Worm (Caenorhabditis elegans) whole organism, mixed stage, embryonic: ENCODE measurements around the gene C47E12.14.

Source experiments
- M03D4.4 ChIP-seq: sonication (generic microtip); optimal IDR thresholded peaks from 2 replicates; lab custom pipeline; 2017; ENCODE audit warnings: mild to moderate bottlenecking, missing genetic modification characterization, missing compliant biosample characterization
- bed-3 ChIP-seq: fragments of 200-800 bp; sonication (Bioruptor generic); optimal IDR thresholded peaks from 3 replicates; lab custom pipeline; 2018; ENCODE audit warnings: mild to moderate bottlenecking, missing genetic modification characterization, moderate library complexity, missing compliant biosample characterization
- ceh-39 ChIP-seq: fragments of 150-350 bp; optimal IDR thresholded peaks from 2 replicates; lab custom pipeline; 2014; ENCODE audit warnings: missing biosample characterization, missing genetic modification characterization
- ceh-43 ChIP-seq: fragments of 200-800 bp; sonication (Bioruptor generic); optimal IDR thresholded peaks from 2 replicates; lab custom pipeline; 2018; ENCODE audit warnings: mild to moderate bottlenecking, missing genetic modification characterization, moderate library complexity, missing compliant biosample characterization
- ceh-83 ChIP-seq: fragments of 200-800 bp; sonication (Bioruptor generic); optimal IDR thresholded peaks from 2 replicates; lab custom pipeline; 2018; ENCODE audit warnings: mild to moderate bottlenecking, missing genetic modification characterization, missing compliant biosample characterization
- ces-1 ChIP-seq: fragments of 150-350 bp; optimal IDR thresholded peaks from 2 replicates; lab custom pipeline; 2014; ENCODE audit warnings: missing biosample characterization, missing genetic modification reagents, missing genetic modification characterization
- cnd-1 ChIP-seq: fragments of 200-800 bp; sonication (Bioruptor generic); optimal IDR thresholded peaks from 2 replicates; lab custom pipeline; 2018; ENCODE audit warnings: mild to moderate bottlenecking, missing genetic modification characterization, missing compliant biosample characterization
- drap-1 ChIP-seq: fragments of 200-800 bp; sonication (Bioruptor generic); optimal IDR thresholded peaks from 3 replicates; lab custom pipeline; 2018; ENCODE audit warnings: mild to moderate bottlenecking, missing genetic modification characterization, missing compliant biosample characterization
- elt-1 ChIP-seq: sonication (generic microtip); optimal IDR thresholded peaks from 2 replicates; lab custom pipeline; 2017; ENCODE audit warnings: missing genetic modification characterization, mild to moderate bottlenecking, missing compliant biosample characterization, antibody characterized with exemption, moderate library complexity, borderline replicate concordance; ENCODE audit not compliant: insufficient read depth
- elt-3 ChIP-seq: fragments of 150-350 bp; optimal IDR thresholded peaks from 2 replicates; lab custom pipeline; 2014; ENCODE audit warnings: missing biosample characterization, missing genetic modification characterization
- flh-1 ChIP-seq: fragments of 200-800 bp; sonication (Bioruptor generic); optimal IDR thresholded peaks from 2 replicates; lab custom pipeline; 2018; ENCODE audit warnings: mild to moderate bottlenecking, missing genetic modification characterization, moderate library complexity, missing compliant biosample characterization
- ham-2 ChIP-seq: fragments of 200-800 bp; sonication (Bioruptor generic); optimal IDR thresholded peaks from 2 replicates; lab custom pipeline; 2018; ENCODE audit warnings: mild to moderate bottlenecking, missing genetic modification characterization, missing compliant biosample characterization
- lin-32 ChIP-seq: fragments of 200-800 bp; sonication (Bioruptor generic); optimal IDR thresholded peaks from 2 replicates; lab custom pipeline; 2018; ENCODE audit warnings: mild to moderate bottlenecking, missing genetic modification characterization, missing compliant biosample characterization
- lsy-2 ChIP-seq: fragments of 150-350 bp; optimal IDR thresholded peaks from 2 replicates; lab custom pipeline; 2014; ENCODE audit warnings: missing biosample characterization, missing genetic modification characterization
- mep-1 ChIP-seq: fragments of 150-350 bp; optimal IDR thresholded peaks from 2 replicates; lab custom pipeline; 2017; ENCODE audit warnings: missing biosample characterization, missing genetic modification reagents, missing genetic modification characterization, inconsistent platforms
- mls-2 ChIP-seq: sonication (generic microtip); optimal IDR thresholded peaks from 2 replicates; lab custom pipeline; 2016; ENCODE audit warnings: mild to moderate bottlenecking, missing genetic modification characterization, moderate library complexity, missing compliant biosample characterization
- nhr-12 ChIP-seq: fragments of 150-350 bp; optimal IDR thresholded peaks from 2 replicates; lab custom pipeline; 2014; ENCODE audit warnings: missing biosample characterization, missing genetic modification characterization
- nhr-2 ChIP-seq: fragments of 150-350 bp; optimal IDR thresholded peaks from 2 replicates; lab custom pipeline; 2014; ENCODE audit warnings: missing biosample characterization, missing genetic modification characterization
- nhr-237 ChIP-seq: fragments of 150-350 bp; optimal IDR thresholded peaks from 2 replicates; lab custom pipeline; 2014; ENCODE audit warnings: missing biosample characterization, missing genetic modification characterization
- nhr-28 ChIP-seq: fragments of 150-350 bp; optimal IDR thresholded peaks from 2 replicates; lab custom pipeline; 2014; ENCODE audit warnings: missing biosample characterization, missing genetic modification characterization
- nhr-76 ChIP-seq: sonication (generic microtip); optimal IDR thresholded peaks from 2 replicates; lab custom pipeline; 2017; ENCODE audit warnings: missing biosample characterization, missing genetic modification characterization
- pha-4 ChIP-seq: fragments of 150-350 bp; optimal IDR thresholded peaks from 2 replicates; lab custom pipeline; 2018; ENCODE audit warnings: missing biosample characterization, missing genetic modification reagents, missing genetic modification characterization
- sem-2 ChIP-seq: fragments of 200-800 bp; sonication (Bioruptor generic); optimal IDR thresholded peaks from 2 replicates; lab custom pipeline; 2018; ENCODE audit warnings: mild to moderate bottlenecking, missing genetic modification characterization, missing compliant biosample characterization
- snpc-4 ChIP-seq: fragments of 150-350 bp; optimal IDR thresholded peaks from 2 replicates; lab custom pipeline; 2014; ENCODE audit warnings: missing biosample characterization, missing genetic modification characterization
- sptf-1 ChIP-seq: sonication (generic microtip); optimal IDR thresholded peaks from 2 replicates; lab custom pipeline; 2017; ENCODE audit warnings: mild to moderate bottlenecking, missing genetic modification characterization, moderate library complexity, missing compliant biosample characterization
- tbx-8 ChIP-seq: fragments of 200-800 bp; sonication (Bioruptor generic); optimal IDR thresholded peaks from 2 replicates; lab custom pipeline; 2018; ENCODE audit warnings: mild to moderate bottlenecking, missing genetic modification characterization, moderate library complexity, missing compliant biosample characterization
- unc-39 ChIP-seq: fragments of 150-350 bp; optimal IDR thresholded peaks from 2 replicates; lab custom pipeline; 2014; ENCODE audit warnings: missing biosample characterization, missing genetic modification characterization
- unc-62 ChIP-seq: fragments of 150-350 bp; optimal IDR thresholded peaks from 2 replicates; lab custom pipeline; 2014; ENCODE audit warnings: missing biosample characterization, missing genetic modification reagents, missing genetic modification characterization
- zip-8 ChIP-seq: fragments of 150-350 bp; optimal IDR thresholded peaks from 2 replicates; lab custom pipeline; 2014; ENCODE audit warnings: missing biosample characterization, missing genetic modification characterization
- ztf-11 ChIP-seq: fragments of 150-350 bp; optimal IDR thresholded peaks from 2 replicates; lab custom pipeline; 2014; ENCODE audit warnings: missing biosample characterization, missing genetic modification characterization

C47E12.14 gene

DNA sequence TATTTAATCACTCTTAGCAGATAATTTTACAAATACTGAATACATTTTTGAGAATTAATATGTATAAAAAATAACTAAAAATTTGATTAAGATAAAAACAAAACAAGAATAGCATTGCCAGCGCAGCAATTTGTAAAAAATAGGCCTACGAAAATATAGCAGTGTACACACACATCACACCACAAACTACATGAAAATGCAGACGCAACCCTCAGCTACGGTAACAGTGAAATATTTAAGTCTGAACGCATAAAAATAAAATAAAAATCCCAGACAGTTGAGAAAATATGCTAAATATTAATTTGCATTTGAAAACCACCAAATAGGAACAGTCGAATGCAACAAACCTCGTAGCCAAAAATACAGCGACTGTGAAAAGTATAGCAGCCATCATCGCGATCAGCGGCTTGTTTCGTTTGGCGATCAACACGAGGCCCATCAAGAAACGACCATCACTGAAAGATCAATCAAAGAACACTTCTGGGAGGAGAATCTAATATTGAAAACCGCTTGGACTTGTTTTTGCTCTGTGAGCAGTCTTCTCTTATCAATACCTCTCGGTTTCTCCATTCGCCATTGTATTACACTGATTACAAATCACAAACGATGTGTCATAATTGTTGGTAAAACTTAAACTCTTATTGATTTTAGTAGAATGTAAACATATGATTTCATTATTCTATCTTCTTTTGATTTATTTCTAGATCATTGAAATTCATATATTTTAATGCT, 22.5 kb upstream of the C47E12.14 start, which contains the start of gene pyp-1:
Gene pyp-1 (minus strand): TSS at position 439 of the 732 bp plus-strand sequence.
- TF ChIP-seq lsy-2 (tag; lab: Kevin White, UChicago) (peak; percentile 54), nhr-28 (no peak), M03D4.4 (no peak), ceh-39 (no peak), nhr-237 (tag; lab: Kevin White, UChicago) (no peak), ceh-83 (GFP tag; lab: Kevin White, UChicago) (no peak), mep-1 (no peak)

- TF ChIP-seq mep-1 (no peak), nhr-12 (tag; lab: Kevin White, UChicago) (no peak), snpc-4 (no peak), ceh-43 (no peak), ceh-83 (GFP tag; lab: Kevin White, UChicago) (no peak), bed-3 (GFP tag; lab: Kevin White, UChicago) (no peak), elt-1 (no peak), unc-62 (GFP tag; lab: Kevin White, UChicago) (no peak), flh-1 (no peak), ces-1 (GFP tag; lab: Kevin White, UChicago) (no peak), pha-4 (tag; lab: Kevin White, UChicago) (no peak)
These were observed 18.8 kb upstream of the C47E12.14 start, which contains the start of gene uba-1 for ce11 chrIV:9994895-9995394. uba-1 (minus strand) TSS chrIV:9994945.

DNA sequence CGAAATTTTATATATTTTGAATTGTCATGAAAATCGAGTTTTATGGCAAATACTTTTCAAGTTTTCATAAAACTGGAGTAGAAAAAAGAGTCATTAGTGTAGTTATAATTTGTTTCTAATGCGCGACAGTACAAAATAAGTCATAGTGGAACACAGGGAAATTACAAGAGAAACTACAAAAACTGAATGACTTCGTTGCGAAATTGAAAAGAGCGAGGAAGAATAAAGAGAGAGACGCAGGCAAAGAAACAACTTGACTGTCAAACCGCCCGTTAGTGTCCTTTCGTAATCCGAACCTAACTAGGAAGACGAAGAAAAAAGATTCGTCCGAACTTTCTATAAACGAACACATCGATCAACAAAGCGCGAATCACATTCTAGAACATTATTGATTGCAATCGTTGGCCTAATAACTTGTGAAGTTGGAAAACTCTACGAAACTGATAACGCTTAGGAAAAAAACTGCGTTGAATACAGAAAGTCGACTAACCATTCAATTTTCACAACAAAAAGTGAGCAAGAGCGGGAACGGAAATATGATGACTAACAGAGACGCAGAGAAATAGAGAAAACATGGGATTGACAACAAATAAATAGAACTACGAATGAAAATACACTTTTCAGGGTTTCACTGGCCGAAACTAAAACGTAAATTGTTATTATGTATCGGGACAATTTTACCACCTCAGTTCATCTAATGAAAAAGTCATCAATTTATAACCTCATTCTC, 17.4 kb upstream of the C47E12.14 start:
- TF ChIP-seq zip-8 (no peak), unc-62 (GFP tag; lab: Kevin White, UChicago) (no peak), bed-3 (GFP tag; lab: Kevin White, UChicago) (no peak), ceh-83 (GFP tag; lab: Kevin White, UChicago) (no peak), nhr-237 (tag; lab: Kevin White, UChicago) (no peak), nhr-76 (tag; lab: Kevin White, UChicago) (no peak), ztf-11 (tag; lab: Kevin White, UChicago) (no peak), lsy-2 (tag; lab: Kevin White, UChicago) (no peak), drap-1 (no peak), ceh-43 (no peak), lin-32 (GFP tag; lab: Kevin White, UChicago) (no peak), unc-39 (no peak), sem-2 (no peak), mls-2 (tag; lab: Kevin White, UChicago) (no peak), cnd-1 (tag; lab: Kevin White, UChicago) (no peak), tbx-8 (GFP tag; lab: Kevin White, UChicago) (no peak)

DNA sequence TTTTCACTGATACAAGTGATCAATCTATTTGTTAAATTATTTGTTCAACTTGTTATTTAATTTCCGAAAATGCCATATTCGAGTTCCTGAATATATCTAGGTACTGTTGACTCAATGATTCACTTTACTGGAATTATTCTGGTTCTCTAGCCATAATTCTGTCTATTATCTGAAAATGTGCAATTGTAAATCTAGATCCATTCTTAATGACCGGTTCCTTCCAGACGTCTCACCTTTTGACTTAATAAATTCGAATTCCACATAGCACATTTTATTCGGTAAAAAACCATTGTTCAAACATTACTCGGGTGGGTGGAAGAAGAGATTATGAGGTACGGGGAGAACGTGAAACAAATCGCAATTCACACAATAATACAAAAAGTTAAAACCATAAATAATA, 13.2 kb upstream of the C47E12.14 start:
- TF ChIP-seq elt-3 (tag; lab: Kevin White, UChicago), result no peak
- no peak for TF ChIP-seq sptf-1
- no peak for TF ChIP-seq drap-1
- no peak for TF ChIP-seq nhr-2 (tag; lab: Kevin White, UChicago)
- TF ChIP-seq nhr-237 (tag; lab: Kevin White, UChicago), result no peak
- TF ChIP-seq lin-32 (GFP tag; lab: Kevin White, UChicago), result no peak
- TF ChIP-seq lsy-2 (tag; lab: Kevin White, UChicago), result no peak
- TF ChIP-seq unc-62 (GFP tag; lab: Kevin White, UChicago), result no peak
- no peak for TF ChIP-seq ceh-83 (GFP tag; lab: Kevin White, UChicago)
- TF ChIP-seq M03D4.4, result no peak
- no peak for TF ChIP-seq nhr-76 (tag; lab: Kevin White, UChicago)
- no peak for TF ChIP-seq tbx-8 (GFP tag; lab: Kevin White, UChicago)
- no peak for TF ChIP-seq ces-1 (GFP tag; lab: Kevin White, UChicago)

ce11 chrIV:9982895-9983294, 6.7 kb upstream of the C47E12.14 start, which contains the start of gene mam-2:
mam-2 (plus strand) TSS chrIV:9983195.
- TF ChIP-seq ham-2 (GFP tag; lab: Kevin White, UChicago), result peak; percentile 33
- TF ChIP-seq zip-8, result no peak
- no peak for TF ChIP-seq cnd-1 (tag; lab: Kevin White, UChicago)
